Worm (Caenorhabditis elegans) whole organism, midembryonic: Measurements from ENCODE around the gene Y39A1A.17.

Source experiments
- T22C8.4 ChIP-seq: fragments of 200-800 bp; sonication (Bioruptor generic); IDR thresholded peaks from 2 replicates; pipeline ENCODE4 v1.3.6; 2022; ENCODE audit warnings: missing genetic modification characterization, missing compliant biosample characterization
- flt-1 ChIP-seq: fragments of 200-800 bp; sonication (Bioruptor generic); IDR thresholded peaks from 2 replicates; pipeline ENCODE4 v1.3.6; 2022; ENCODE audit warnings: missing genetic modification characterization, missing compliant biosample characterization
- med-1 ChIP-seq: sonication (generic microtip); optimal IDR thresholded peaks from 2 replicates; lab custom pipeline; 2017; ENCODE audit warnings: missing genetic modification characterization, mild to moderate bottlenecking, missing compliant biosample characterization, antibody characterized with exemption, missing genetic modification reagents; ENCODE audit not compliant: insufficient read depth
- ref-1 ChIP-seq: fragments of 200-800 bp; sonication (Bioruptor generic); conservative IDR thresholded peaks from 2 replicates; pipeline ENCODE4 v1.3.6; 2022; ENCODE audit warnings: missing genetic modification reagents, missing genetic modification characterization, missing compliant biosample characterization
- tab-1 ChIP-seq: fragments of 200-800 bp; sonication (Bioruptor generic); IDR thresholded peaks from 2 replicates; pipeline ENCODE4 v1.3.6; 2022; ENCODE audit warnings: missing genetic modification characterization, missing compliant biosample characterization
- ztf-23 ChIP-seq: fragments of 200-800 bp; sonication (Bioruptor generic); IDR thresholded peaks from 2 replicates; pipeline ENCODE4 v1.3.6; 2022; ENCODE audit warnings: missing genetic modification reagents, missing genetic modification characterization, missing compliant biosample characterization

DNA sequence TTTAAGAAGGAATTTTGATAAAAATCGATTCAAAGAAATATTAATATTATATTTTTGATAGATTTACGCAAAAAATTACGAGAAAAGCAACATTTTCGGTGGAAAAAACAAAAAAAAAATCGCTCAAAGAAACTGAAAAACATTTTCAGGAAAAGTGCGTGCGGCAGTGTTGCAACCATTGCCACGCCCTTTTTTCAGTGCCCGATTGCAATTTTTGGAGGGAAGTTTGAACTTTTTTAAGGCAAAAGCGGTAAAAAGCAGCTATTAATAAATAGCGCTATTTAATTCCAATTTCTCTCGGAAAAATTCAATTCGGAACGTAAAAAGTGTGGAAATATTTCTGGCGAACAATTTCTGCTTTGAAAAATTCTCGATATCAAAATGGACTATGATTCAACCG lies 30.1 kb upstream of the Y39A1A.17 start:
- TF ChIP-seq ztf-23, result no peak
- TF ChIP-seq tab-1 (GFP tag; lab: Robert Waterston, UW), result no peak
- no peak for TF ChIP-seq T22C8.4 (GFP tag; lab: Robert Waterston, UW)
- TF ChIP-seq med-1 (GFP tag; lab: Kevin White, UChicago), result no peak
- no peak for TF ChIP-seq flt-1 (GFP tag; lab: Robert Waterston, UW)
- no peak for TF ChIP-seq ref-1
